Fruit fly (Drosophila melanogaster) whole organism, embryonic: ENCODE results near the gene BBS1.

Experiments used
- Atf3 ChIP-seq: fragments of 200-800 bp; sonication (Bioruptor generic); optimal IDR thresholded peaks from 3 replicates; lab custom pipeline; 2016; ENCODE audit warnings: missing biosample characterization, missing genetic modification characterization
- Bteb2 ChIP-seq: fragments of 200-800 bp; sonication (Bioruptor generic); optimal IDR thresholded peaks from 2 replicates; lab custom pipeline; 2016; ENCODE audit warnings: missing biosample characterization, missing genetic modification characterization
- CG10274 ChIP-seq: fragments of 200-800 bp; sonication (Bioruptor generic); optimal IDR thresholded peaks from 3 replicates; lab custom pipeline; 2017; ENCODE audit warnings: missing biosample characterization, mild to moderate bottlenecking, missing genetic modification characterization
- CG10431 ChIP-seq: fragments of 200-800 bp; sonication (Bioruptor generic); optimal IDR thresholded peaks from 3 replicates; lab custom pipeline; 2018; ENCODE audit warnings: missing biosample characterization, mild to moderate bottlenecking, missing genetic modification characterization
- CG11723 ChIP-seq: fragments of 200-800 bp; sonication (Bioruptor generic); optimal IDR thresholded peaks from 2 replicates; lab custom pipeline; 2017; ENCODE audit warnings: missing biosample characterization, mild to moderate bottlenecking, missing genetic modification characterization
- CG12659 ChIP-seq: fragments of 200-800 bp; sonication (Bioruptor generic); optimal IDR thresholded peaks from 3 replicates; lab custom pipeline; 2017; ENCODE audit warnings: mild to moderate bottlenecking, missing biosample characterization, missing genetic modification reagents, missing genetic modification characterization
- CG13624 ChIP-seq: fragments of 200-800 bp; sonication (Bioruptor generic); optimal IDR thresholded peaks from 2 replicates; lab custom pipeline; 2016; ENCODE audit warnings: missing biosample characterization, missing genetic modification characterization
- CG13775 ChIP-seq: fragments of 200-800 bp; sonication (Bioruptor generic); optimal IDR thresholded peaks from 3 replicates; lab custom pipeline; 2017; ENCODE audit warnings: missing biosample characterization, mild to moderate bottlenecking, missing genetic modification characterization
- CG14667 ChIP-seq: fragments of 200-800 bp; sonication (Bioruptor generic); IDR thresholded peaks from 2 replicates; pipeline ENCODE4 v1.3.6; 2022; ENCODE audit warnings: missing biosample characterization, missing genetic modification characterization
- CG14710 ChIP-seq: fragments of 200-800 bp; sonication (Bioruptor generic); optimal IDR thresholded peaks from 3 replicates; lab custom pipeline; 2019; ENCODE audit warnings: missing biosample characterization, mild to moderate bottlenecking, missing genetic modification characterization, moderate library complexity
- CG15696 ChIP-seq: fragments of 200-800 bp; sonication (Bioruptor generic); optimal IDR thresholded peaks from 2 replicates; lab custom pipeline; 2019; ENCODE audit warnings: missing biosample characterization, mild to moderate bottlenecking, missing genetic modification characterization, moderate library complexity
- CG17361 ChIP-seq: fragments of 200-800 bp; sonication (Bioruptor generic); IDR thresholded peaks from 3 replicates; pipeline ENCODE4 v1.3.6; 2022; ENCODE audit warnings: missing biosample characterization, missing genetic modification characterization
- CG18262 ChIP-seq: fragments of 200-800 bp; optimal IDR thresholded peaks from 3 replicates; lab custom pipeline; 2019; ENCODE audit warnings: missing biosample characterization, mild to moderate bottlenecking, missing genetic modification characterization, moderate library complexity
- CG18476 ChIP-seq: fragments of 200-800 bp; sonication (Bioruptor generic); optimal IDR thresholded peaks from 2 replicates; lab custom pipeline; 2016; ENCODE audit warnings: missing biosample characterization, mild to moderate bottlenecking, missing genetic modification characterization
- CG30403 ChIP-seq: fragments of 200-800 bp; sonication (Bioruptor generic); optimal IDR thresholded peaks from 3 replicates; lab custom pipeline; 2016; ENCODE audit warnings: missing biosample characterization, missing genetic modification characterization
- CG4730 ChIP-seq: fragments of 200-800 bp; sonication (Bioruptor generic); IDR thresholded peaks from 2 replicates; pipeline ENCODE4 v1.3.6; 2022; ENCODE audit warnings: missing biosample characterization, missing genetic modification characterization
- CG6765 ChIP-seq: fragments of 200-800 bp; sonication (Bioruptor generic); optimal IDR thresholded peaks from 3 replicates; lab custom pipeline; 2017; ENCODE audit warnings: missing biosample characterization, mild to moderate bottlenecking, missing genetic modification characterization
- CG7839 ChIP-seq: fragments of 200-800 bp; sonication (Bioruptor generic); optimal IDR thresholded peaks from 3 replicates; lab custom pipeline; 2018; ENCODE audit warnings: missing biosample characterization, mild to moderate bottlenecking, missing genetic modification characterization, moderate library complexity
- CG8089 ChIP-seq: fragments of 200-800 bp; sonication (Bioruptor generic); optimal IDR thresholded peaks from 3 replicates; lab custom pipeline; 2016; ENCODE audit warnings: missing biosample characterization, missing genetic modification characterization
- CG9437 ChIP-seq: fragments of 200-800 bp; sonication (Bioruptor generic); optimal IDR thresholded peaks from 2 replicates; lab custom pipeline; 2018; ENCODE audit warnings: missing biosample characterization, mild to moderate bottlenecking, missing genetic modification characterization
- D19A ChIP-seq: fragments of 200-800 bp; optimal IDR thresholded peaks from 3 replicates; lab custom pipeline; 2019; ENCODE audit warnings: missing biosample characterization, mild to moderate bottlenecking, missing genetic modification characterization, moderate library complexity
- Dref ChIP-seq: fragments of 200-800 bp; sonication (Bioruptor generic); IDR thresholded peaks from 2 replicates; pipeline ENCODE4 v1.3.6; 2022; ENCODE audit warnings: missing biosample characterization, missing genetic modification characterization
- H15 ChIP-seq: fragments of 200-800 bp; sonication (Bioruptor generic); IDR thresholded peaks from 3 replicates; pipeline ENCODE4 v1.3.6; 2022; ENCODE audit warnings: missing biosample characterization, missing genetic modification characterization
- Hr51 ChIP-seq, 2 experiments: fragments of 200-800 bp; sonication (Bioruptor generic); optimal IDR thresholded peaks; 2 replicates in 1 of 2; 3 replicates in 1 of 2; lab custom pipeline; 2016 to 2018; ENCODE audit warnings: missing biosample characterization in 2 of 2, missing genetic modification characterization in 2 of 2, mild to moderate bottlenecking in 1 of 2, moderate library complexity in 1 of 2
- Meics ChIP-seq: fragments of 200-800 bp; sonication (Bioruptor generic); optimal IDR thresholded peaks from 2 replicates; lab custom pipeline; 2017; ENCODE audit warnings: missing biosample characterization, mild to moderate bottlenecking, missing genetic modification characterization
- Pdp1 ChIP-seq, 2 experiments: fragments of 200-800 bp; sonication (Bioruptor generic); optimal IDR thresholded peaks; 3 replicates each; lab custom pipeline; 2016; ENCODE audit warnings: missing biosample characterization in 2 of 2, missing genetic modification characterization in 2 of 2, mild to moderate bottlenecking in 1 of 2, moderate library complexity in 1 of 2
- Usf ChIP-seq: fragments of 200-800 bp; sonication (Bioruptor generic); optimal IDR thresholded peaks from 2 replicates; lab custom pipeline; 2017; ENCODE audit warnings: missing genotype, missing biosample characterization, missing genetic modification characterization
- al ChIP-seq: fragments of 200-800 bp; sonication (Bioruptor generic); IDR thresholded peaks from 2 replicates; pipeline ENCODE4 v1.3.6; 2022; ENCODE audit warnings: missing biosample characterization, missing genetic modification characterization
- az2 ChIP-seq: fragments of 200-800 bp; sonication (Bioruptor generic); optimal IDR thresholded peaks from 3 replicates; lab custom pipeline; 2016; ENCODE audit warnings: missing biosample characterization, missing genetic modification characterization
- bbx ChIP-seq: fragments of 200-800 bp; sonication (Bioruptor generic); IDR thresholded peaks from 2 replicates; pipeline ENCODE4 v1.3.6; 2022; ENCODE audit warnings: missing biosample characterization, missing genetic modification characterization; ENCODE audit not compliant: partially characterized antibody
- bsh ChIP-seq, 2 experiments: fragments of 200-800 bp; sonication (Bioruptor generic); optimal IDR thresholded peaks; 2 replicates each; lab custom pipeline; 2017 to 2018; ENCODE audit warnings: mild to moderate bottlenecking in 2 of 2, missing biosample characterization in 2 of 2, missing genetic modification characterization in 2 of 2, moderate library complexity in 1 of 2
- cas ChIP-seq: fragments of 200-800 bp; sonication (Bioruptor generic); IDR thresholded peaks from 2 replicates; pipeline ENCODE4 v1.3.6; 2022; ENCODE audit warnings: missing biosample characterization, missing genetic modification characterization
- chn ChIP-seq: fragments of 200-800 bp; sonication (Bioruptor generic); optimal IDR thresholded peaks from 2 replicates; lab custom pipeline; 2016; ENCODE audit warnings: missing biosample characterization, missing genetic modification characterization
- crol ChIP-seq: fragments of 200-800 bp; sonication (Bioruptor generic); IDR thresholded peaks from 2 replicates; pipeline ENCODE4 v1.3.6; 2022; ENCODE audit warnings: missing biosample characterization, missing genetic modification characterization
- cwo ChIP-seq: fragments of 200-800 bp; sonication (Bioruptor generic); optimal IDR thresholded peaks from 3 replicates; lab custom pipeline; 2017; ENCODE audit warnings: missing biosample characterization, missing genetic modification characterization, mild to moderate bottlenecking, moderate library complexity, missing genetic modification reagents
- danr ChIP-seq: fragments of 200-800 bp; sonication (Bioruptor generic); IDR thresholded peaks from 2 replicates; pipeline ENCODE4 v1.3.6; 2022; ENCODE audit warnings: missing biosample characterization, missing genetic modification characterization
- gro ChIP-seq: fragments of 200-800 bp; sonication (Bioruptor generic); optimal IDR thresholded peaks from 2 replicates; lab custom pipeline; 2016; ENCODE audit warnings: missing biosample characterization, missing genetic modification characterization
- hb ChIP-seq: fragments of 200-800 bp; sonication (Bioruptor generic); IDR thresholded peaks from 3 replicates; pipeline ENCODE4 v1.3.6; 2022; ENCODE audit warnings: missing biosample characterization, missing genetic modification characterization; ENCODE audit not compliant: partially characterized antibody
- jigr1 ChIP-seq: fragments of 200-800 bp; sonication (Bioruptor generic); IDR thresholded peaks from 3 replicates; pipeline ENCODE4 v1.3.6; 2022; ENCODE audit warnings: missing biosample characterization, missing genetic modification characterization
- lab ChIP-seq: fragments of 200-800 bp; sonication (Bioruptor generic); optimal IDR thresholded peaks from 3 replicates; lab custom pipeline; 2017; ENCODE audit warnings: missing biosample characterization, missing genetic modification characterization, mild to moderate bottlenecking, moderate library complexity, missing genetic modification reagents
- lilli ChIP-seq: fragments of 200-800 bp; sonication (Bioruptor generic); optimal IDR thresholded peaks from 3 replicates; lab custom pipeline; 2016; ENCODE audit warnings: missing biosample characterization, missing genetic modification characterization
- maf-S ChIP-seq: fragments of 200-800 bp; sonication (Bioruptor generic); optimal IDR thresholded peaks from 2 replicates; lab custom pipeline; 2016; ENCODE audit warnings: missing biosample characterization, missing genetic modification characterization
- mam ChIP-seq: fragments of 200-800 bp; sonication (Bioruptor generic); optimal IDR thresholded peaks from 3 replicates; lab custom pipeline; 2016; ENCODE audit warnings: missing biosample characterization, missing genetic modification characterization
- nerfin-1 ChIP-seq: fragments of 200-800 bp; sonication (Bioruptor generic); optimal IDR thresholded peaks from 3 replicates; lab custom pipeline; 2019; ENCODE audit warnings: missing biosample characterization, mild to moderate bottlenecking, missing genetic modification characterization, moderate library complexity
- nmo ChIP-seq: fragments of 200-800 bp; sonication (Bioruptor generic); optimal IDR thresholded peaks from 2 replicates; lab custom pipeline; 2018; ENCODE audit warnings: missing biosample characterization, mild to moderate bottlenecking, missing genetic modification characterization, moderate library complexity
- nom ChIP-seq: fragments of 200-800 bp; sonication (Bioruptor generic); optimal IDR thresholded peaks from 2 replicates; lab custom pipeline; 2017; ENCODE audit warnings: missing biosample characterization, missing genetic modification characterization, mild to moderate bottlenecking, moderate library complexity, missing genetic modification reagents
- oc ChIP-seq: fragments of 200-800 bp; sonication (Bioruptor generic); optimal IDR thresholded peaks from 2 replicates; lab custom pipeline; 2018; ENCODE audit warnings: missing biosample characterization, mild to moderate bottlenecking, missing genetic modification characterization, moderate library complexity
- odd ChIP-seq: fragments of 200-800 bp; sonication (Bioruptor generic); optimal IDR thresholded peaks from 2 replicates; lab custom pipeline; 2017; ENCODE audit warnings: missing biosample characterization, mild to moderate bottlenecking, missing genetic modification characterization
- row ChIP-seq: fragments of 200-800 bp; sonication (Bioruptor generic); IDR thresholded peaks from 3 replicates; pipeline ENCODE4 v1.3.6; 2022; ENCODE audit warnings: missing biosample characterization, missing genetic modification characterization
- sens ChIP-seq: fragments of 200-800 bp; sonication (Bioruptor generic); peaks from one replicate; lab custom pipeline; 2016; ENCODE audit warnings: missing biosample characterization, missing genetic modification characterization
- tap ChIP-seq: fragments of 200-800 bp; optimal IDR thresholded peaks from 3 replicates; lab custom pipeline; 2019; ENCODE audit warnings: missing biosample characterization, mild to moderate bottlenecking, missing genetic modification characterization, moderate library complexity

BBS1 gene

DNA sequence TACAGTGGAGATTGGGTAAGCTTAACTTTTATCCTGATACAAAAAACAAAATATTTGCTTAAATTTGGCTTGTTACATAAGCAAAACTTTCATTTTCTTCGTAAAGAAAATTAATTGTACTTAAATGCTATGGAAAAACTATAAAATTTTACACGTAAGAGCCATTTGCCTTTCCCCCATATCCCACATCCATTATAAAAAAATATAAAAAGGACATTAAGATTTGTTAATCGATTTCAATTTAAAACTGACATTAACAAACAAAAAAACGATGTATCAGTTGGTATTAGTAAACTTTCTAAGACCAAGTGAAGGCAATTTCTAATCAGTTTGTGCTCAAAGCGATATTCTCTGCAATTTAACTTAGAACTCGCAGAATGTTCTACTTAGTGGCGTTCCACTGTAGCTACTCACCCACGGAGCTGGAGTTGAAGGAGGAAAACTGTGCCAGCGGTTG, 29.8 kb downstream of the BBS1 start:
- TF ChIP-seq CG10431 (GFP tag; lab: Kevin White, UChicago) (no peak), crol (no peak), CG9437 (GFP tag; lab: Kevin White, UChicago) (peak; percentile 22), gro (GFP tag; lab: Kevin White, UChicago) (no peak), al (GFP tag; lab: Robert Waterston, UW) (no peak), Meics (GFP tag; lab: Kevin White, UChicago) (peak; percentile 27), CG18262 (tag; lab: Kevin White, UChicago) (peak; percentile 69), cas (no peak), CG12659 (peak; percentile 5), cwo (peak; percentile 12), lilli (GFP tag; lab: Kevin White, UChicago) (peak; percentile 27), nom (GFP tag; lab: Kevin White, UChicago) (no peak), CG14667 (GFP tag; lab: Robert Waterston, UW) (no peak), tap (no peak), CG15696 (tag; lab: Kevin White, UChicago) (peak; percentile 10), CG14710 (tag; lab: Kevin White, UChicago) (peak; percentile 29), H15 (GFP tag; lab: Robert Waterston, UW) (no peak), maf-S (GFP tag; lab: Kevin White, UChicago) (no peak), CG11723 (GFP tag; lab: Kevin White, UChicago) (peak; percentile 22), CG17361 (GFP tag; lab: Robert Waterston, UW) (peak; percentile 84), CG10274 (GFP tag; lab: Kevin White, UChicago) (no peak), D19A (peak; percentile 25), Atf3 (GFP tag; lab: Kevin White, UChicago) (no peak), mam (GFP tag; lab: Kevin White, UChicago) (peak; percentile 18), Bteb2 (no peak), CG30403 (peak; percentile 57), bbx (GFP tag; lab: Robert Waterston, UW) (no peak), chn (GFP tag; lab: Kevin White, UChicago) (peak; percentile 20), nerfin-1 (no peak), danr (no peak), lab (GFP tag; lab: Kevin White, UChicago) (peak; percentile 33), CG6765 (no peak), Hr51 (GFP tag; optimal IDR thresholded peaks at IDR 0.05; lab: Kevin White, UChicago) (peak in 1 of 2 experiments; percentile 48), Pdp1 (GFP tag; optimal IDR thresholded peaks at IDR 0.05; lab: Kevin White, UChicago) (peak; percentile 10 to 64), row (GFP tag; lab: Robert Waterston, UW) (peak; percentile 58), jigr1 (GFP tag; lab: Robert Waterston, UW) (no peak), Dref (GFP tag; lab: Robert Waterston, UW) (no peak), CG13775 (peak; percentile 19), CG8089 (GFP tag; lab: Kevin White, UChicago) (no peak), CG4730 (GFP tag; lab: Robert Waterston, UW) (no peak), CG18476 (GFP tag; lab: Kevin White, UChicago) (no peak), Usf (GFP tag; lab: Kevin White, UChicago) (no peak), hb (GFP tag; lab: Robert Waterston, UW) (no peak), sens (GFP tag; lab: Kevin White, UChicago) (peak; percentile 67), CG7839 (tag; lab: Kevin White, UChicago) (peak; percentile 47), nmo (peak; percentile 41), oc (tag; lab: Kevin White, UChicago) (no peak), az2 (peak; percentile 27), odd (GFP tag; lab: Kevin White, UChicago) (peak; percentile 19), CG13624 (GFP tag; lab: Kevin White, UChicago) (no peak), bsh (GFP tag; optimal IDR thresholded peaks at IDR 0.05; lab: Kevin White, UChicago) (peak; percentile 11 to 37)
